Worm (Caenorhabditis elegans) whole organism, young adult: ENCODE results near the gene Y49E10.16.
"Not testable (repeated sequence)": the region's sequence is repeated elsewhere in the genome, so short reads cannot be mapped to it uniquely, and the experiment has no call there.

Experiments used
- atf-7 ChIP-seq: sonication (generic microtip); optimal IDR thresholded peaks from 2 replicates; lab custom pipeline; 2017; ENCODE audit warnings: mild to moderate bottlenecking, missing genetic modification characterization, missing compliant biosample characterization
- egrh-3 ChIP-seq: fragments of 200-800 bp; sonication (Bioruptor generic); IDR thresholded peaks from 2 replicates; pipeline ENCODE4 v1.3.6; 2022; ENCODE audit warnings: missing genetic modification reagents, missing genetic modification characterization, missing compliant biosample characterization
- hrde-1 ChIP-seq: sonication (generic microtip); optimal IDR thresholded peaks from 2 replicates; lab custom pipeline; 2016; ENCODE audit warnings: missing genetic modification characterization, mild to moderate bottlenecking, missing compliant biosample characterization, moderate library complexity, missing genotype, missing genetic modification reagents, borderline replicate concordance
- rec-8 ChIP-seq, 2 experiments: sonication (generic microtip); optimal IDR thresholded peaks; 2 replicates each; lab custom pipeline; 2016; ENCODE audit warnings: mild to moderate bottlenecking in 2 of 2, missing genetic modification characterization in 2 of 2, missing genetic modification reagents in 2 of 2, missing genotype in 2 of 2, missing biosample characterization in 1 of 2, missing compliant biosample characterization in 1 of 2, moderate library complexity in 1 of 2
- rpc-1 ChIP-seq, 2 experiments: fragments of 150-350 bp in 1 of 2; sonication (generic microtip) in 1 of 2; optimal IDR thresholded peaks; 2 replicates each; lab custom pipeline; 2014 to 2018; ENCODE audit warnings: missing biosample characterization in 1 of 2, missing genetic modification characterization in 1 of 2, missing genetic modification reagents in 1 of 2, missing genotype in 1 of 2
- sea-2 ChIP-seq: fragments of 200-800 bp; sonication (Bioruptor generic); IDR thresholded peaks from 2 replicates; pipeline ENCODE4 v1.3.6; 2022; ENCODE audit warnings: missing genetic modification characterization, missing compliant biosample characterization
- snpc-4 ChIP-seq, 5 experiments: fragments of 150-350 bp in 1 of 5; sonication (generic microtip) in 4 of 5; optimal IDR thresholded peaks; 2 replicates each; lab custom pipeline; 2014 to 2018; ENCODE audit warnings: missing genetic modification characterization in 5 of 5, missing biosample characterization in 3 of 5, antibody characterized with exemption in 2 of 5, mild to moderate bottlenecking in 2 of 5, missing compliant biosample characterization in 2 of 5, missing genotype in 2 of 5, moderate library complexity in 2 of 5, missing genetic modification reagents in 1 of 5

DNA sequence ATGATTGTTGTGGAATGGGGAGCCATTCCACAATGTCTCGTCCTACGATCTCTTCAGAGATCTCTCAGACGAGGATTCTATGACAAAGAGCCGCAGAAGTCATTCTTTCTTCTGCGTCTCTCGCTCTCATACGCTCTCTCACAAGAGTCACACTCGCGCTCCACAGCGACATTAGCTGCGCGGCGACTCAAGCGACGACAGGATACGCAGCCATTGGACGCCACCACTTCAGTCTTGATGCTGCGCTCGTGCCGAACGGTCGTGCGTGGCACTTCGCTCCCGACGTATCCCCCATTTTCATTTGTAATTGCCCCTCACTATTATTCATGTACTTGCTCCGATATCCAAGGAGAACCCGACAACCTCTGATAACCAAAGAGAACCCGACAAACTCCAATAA, 47.5 kb upstream of the Y49E10.16 start:
- TF ChIP-seq snpc-4 (GFP tag; optimal IDR thresholded peaks at IDR 0.05; lab: Kevin White, UChicago); snpc-4 (tag; optimal IDR thresholded peaks at IDR 0.05; lab: Kevin White, UChicago); sea-2 (GFP tag; lab: Robert Waterston, UW); rpc-1 (optimal IDR thresholded peaks at IDR 0.05; lab: Kevin White, UChicago); rpc-1 (tag; optimal IDR thresholded peaks at IDR 0.05; lab: Kevin White, UChicago); rec-8 (tag; optimal IDR thresholded peaks at IDR 0.05; lab: Kevin White, UChicago); atf-7 (tag; lab: Kevin White, UChicago); hrde-1 (tag; lab: Kevin White, UChicago): not testable (repeated sequence)
- 0 out of 2 replicates have a peak, but pooled peaks have one; percentile 12 for TF ChIP-seq egrh-3
